Fruit fly (Drosophila melanogaster) whole organism, embryonic: Measurements from ENCODE around the gene CG10510.

Experiments
- Abd-B ChIP-seq: fragments of 200-800 bp; sonication (Bioruptor generic); optimal IDR thresholded peaks from 2 replicates; lab custom pipeline; 2018; ENCODE audit warnings: missing biosample characterization, mild to moderate bottlenecking, missing genetic modification characterization, moderate library complexity
- Antp ChIP-seq: fragments of 200-800 bp; sonication (Bioruptor generic); optimal IDR thresholded peaks from 3 replicates; lab custom pipeline; 2016; ENCODE audit warnings: missing biosample characterization, missing genetic modification characterization
- CG10274 ChIP-seq: fragments of 200-800 bp; sonication (Bioruptor generic); optimal IDR thresholded peaks from 3 replicates; lab custom pipeline; 2017; ENCODE audit warnings: missing biosample characterization, mild to moderate bottlenecking, missing genetic modification characterization
- CG10321 ChIP-seq: fragments of 200-800 bp; sonication (Bioruptor generic); IDR thresholded peaks from 2 replicates; pipeline ENCODE4 v1.3.6; 2022; ENCODE audit warnings: missing biosample characterization, missing genetic modification characterization
- CG12744 ChIP-seq: fragments of 200-800 bp; sonication (Bioruptor generic); optimal IDR thresholded peaks from 2 replicates; lab custom pipeline; 2016; ENCODE audit warnings: missing biosample characterization, missing genetic modification characterization
- CG12769 ChIP-seq: fragments of 200-800 bp; sonication (Bioruptor generic); optimal IDR thresholded peaks from 2 replicates; lab custom pipeline; 2019; ENCODE audit warnings: missing biosample characterization, mild to moderate bottlenecking, missing genetic modification characterization, moderate library complexity
- CG14014 ChIP-seq: fragments of 200-800 bp; sonication (Bioruptor generic); IDR thresholded peaks from 2 replicates; pipeline ENCODE4 v1.3.6; 2022; ENCODE audit warnings: missing biosample characterization, missing genetic modification characterization
- CG15696 ChIP-seq: fragments of 200-800 bp; sonication (Bioruptor generic); optimal IDR thresholded peaks from 2 replicates; lab custom pipeline; 2019; ENCODE audit warnings: missing biosample characterization, mild to moderate bottlenecking, missing genetic modification characterization, moderate library complexity
- CG18619 ChIP-seq: fragments of 200-800 bp; sonication (Bioruptor generic); optimal IDR thresholded peaks from 3 replicates; lab custom pipeline; 2017; ENCODE audit warnings: missing biosample characterization, mild to moderate bottlenecking, missing genetic modification characterization
- CG3838 ChIP-seq: fragments of 200-800 bp; sonication (Bioruptor generic); optimal IDR thresholded peaks from 3 replicates; lab custom pipeline; 2016; ENCODE audit warnings: missing biosample characterization, missing genetic modification characterization
- CG4854 ChIP-seq: fragments of 200-800 bp; sonication (Bioruptor generic); optimal IDR thresholded peaks from 2 replicates; lab custom pipeline; 2016; ENCODE audit warnings: missing biosample characterization, missing genetic modification characterization, inconsistent platforms
- CG6272 ChIP-seq: fragments of 200-800 bp; sonication (Bioruptor generic); IDR thresholded peaks from 2 replicates; pipeline ENCODE4 v1.3.6; 2022; ENCODE audit warnings: missing biosample characterization, missing genetic modification characterization
- CG7372 ChIP-seq: fragments of 200-800 bp; sonication (Bioruptor generic); IDR thresholded peaks from 2 replicates; pipeline ENCODE4 v1.3.6; 2022; ENCODE audit warnings: missing biosample characterization, missing genetic modification characterization
- CG7963 ChIP-seq: fragments of 200-800 bp; sonication (Bioruptor generic); IDR thresholded peaks from 3 replicates; pipeline ENCODE4 v1.3.6; 2022; ENCODE audit warnings: missing biosample characterization, missing genetic modification characterization; ENCODE audit not compliant: partially characterized antibody
- CG8089 ChIP-seq: fragments of 200-800 bp; sonication (Bioruptor generic); optimal IDR thresholded peaks from 3 replicates; lab custom pipeline; 2016; ENCODE audit warnings: missing biosample characterization, missing genetic modification characterization
- CG8478 ChIP-seq: fragments of >200 bp; optimal IDR thresholded peaks from 2 replicates; lab custom pipeline; 2018
- CG8924 ChIP-seq: fragments of 200-800 bp; optimal IDR thresholded peaks from 3 replicates; lab custom pipeline; 2019; ENCODE audit warnings: missing biosample characterization, mild to moderate bottlenecking, missing genetic modification characterization, moderate library complexity
- CG9817 ChIP-seq: fragments of 200-800 bp; sonication (Bioruptor generic); optimal IDR thresholded peaks from 2 replicates; lab custom pipeline; 2018; ENCODE audit warnings: missing biosample characterization, mild to moderate bottlenecking, missing genetic modification characterization, moderate library complexity
- CG9932 ChIP-seq: fragments of 200-800 bp; sonication (Bioruptor generic); IDR thresholded peaks from 2 replicates; pipeline ENCODE4 v1.3.6; 2022; ENCODE audit warnings: missing biosample characterization, missing genetic modification characterization
- CkIIα-i1 ChIP-seq: fragments of 200-800 bp; sonication (Bioruptor generic); IDR thresholded peaks from 2 replicates; pipeline ENCODE4 v1.3.6; 2022; ENCODE audit warnings: missing biosample characterization, missing genetic modification characterization
- D ChIP-seq, 2 experiments: fragments of 200-800 bp in 1 of 2; fragments of >200 bp in 1 of 2; sonication (Bioruptor generic) in 1 of 2; optimal IDR thresholded peaks; 2 replicates in 1 of 2; 3 replicates in 1 of 2; lab custom pipeline; 2017; ENCODE audit warnings: mild to moderate bottlenecking in 1 of 2, missing biosample characterization in 1 of 2, missing genetic modification characterization in 1 of 2, missing genetic modification reagents in 1 of 2
- E2f2 ChIP-seq: fragments of 200-800 bp; sonication (Bioruptor generic); IDR thresholded peaks from 2 replicates; pipeline ENCODE4 v1.3.6; 2022; ENCODE audit warnings: missing biosample characterization, missing genetic modification characterization
- Elba2 ChIP-seq: fragments of 200-800 bp; sonication (Bioruptor generic); optimal IDR thresholded peaks from 3 replicates; lab custom pipeline; 2016; ENCODE audit warnings: missing biosample characterization, missing genetic modification characterization
- Fer1 ChIP-seq: fragments of 200-800 bp; sonication (Bioruptor generic); optimal IDR thresholded peaks from 2 replicates; lab custom pipeline; 2017; ENCODE audit warnings: missing biosample characterization, mild to moderate bottlenecking, missing genetic modification characterization
- Hr39 ChIP-seq: fragments of >200 bp; optimal IDR thresholded peaks from 2 replicates; lab custom pipeline; 2017
- Optix ChIP-seq: fragments of 200-800 bp; sonication (Bioruptor generic); IDR thresholded peaks from 3 replicates; pipeline ENCODE4 v1.3.6; 2022; ENCODE audit warnings: missing biosample characterization, missing genetic modification characterization
- PHDP ChIP-seq: fragments of 200-800 bp; sonication (Bioruptor generic); optimal IDR thresholded peaks from 3 replicates; lab custom pipeline; 2018; ENCODE audit warnings: missing biosample characterization, mild to moderate bottlenecking, missing genetic modification characterization, moderate library complexity
- Side ChIP-seq: fragments of 200-800 bp; sonication (Bioruptor generic); optimal IDR thresholded peaks from 2 replicates; lab custom pipeline; 2016; ENCODE audit warnings: missing biosample characterization, missing genetic modification characterization
- Sry-β ChIP-seq: fragments of 200-800 bp; sonication (Bioruptor generic); optimal IDR thresholded peaks from 2 replicates; lab custom pipeline; 2018; ENCODE audit warnings: missing biosample characterization, mild to moderate bottlenecking, missing genetic modification characterization, moderate library complexity
- Taf1 ChIP-seq: fragments of 200-800 bp; sonication (Bioruptor generic); IDR thresholded peaks from 2 replicates; pipeline ENCODE4 v1.3.6; 2022; ENCODE audit warnings: missing biosample characterization, missing genetic modification characterization
- Tbp ChIP-seq: fragments of >200 bp; optimal IDR thresholded peaks from 2 replicates; lab custom pipeline; 2018; ENCODE audit warnings: missing biosample characterization, missing genetic modification characterization
- bbx ChIP-seq: fragments of 200-800 bp; sonication (Bioruptor generic); IDR thresholded peaks from 2 replicates; pipeline ENCODE4 v1.3.6; 2022; ENCODE audit warnings: missing biosample characterization, missing genetic modification characterization; ENCODE audit not compliant: partially characterized antibody
- bsh ChIP-seq, 2 experiments: fragments of 200-800 bp; sonication (Bioruptor generic); optimal IDR thresholded peaks; 2 replicates each; lab custom pipeline; 2017 to 2018; ENCODE audit warnings: mild to moderate bottlenecking in 2 of 2, missing biosample characterization in 2 of 2, missing genetic modification characterization in 2 of 2, moderate library complexity in 1 of 2
- cas ChIP-seq: fragments of 200-800 bp; sonication (Bioruptor generic); IDR thresholded peaks from 2 replicates; pipeline ENCODE4 v1.3.6; 2022; ENCODE audit warnings: missing biosample characterization, missing genetic modification characterization
- chn ChIP-seq: fragments of 200-800 bp; sonication (Bioruptor generic); optimal IDR thresholded peaks from 2 replicates; lab custom pipeline; 2016; ENCODE audit warnings: missing biosample characterization, missing genetic modification characterization
- dm ChIP-seq: fragments of 200-800 bp; sonication (Bioruptor generic); optimal IDR thresholded peaks from 3 replicates; lab custom pipeline; 2016; ENCODE audit warnings: missing biosample characterization, missing genetic modification characterization
- esg ChIP-seq: fragments of 200-800 bp; sonication (Bioruptor generic); conservative IDR thresholded peaks from 2 replicates; pipeline ENCODE4 v1.3.6; 2022; ENCODE audit warnings: missing biosample characterization, missing genetic modification characterization
- gfzf ChIP-seq: fragments of 200-800 bp; sonication (Bioruptor generic); optimal IDR thresholded peaks from 2 replicates; lab custom pipeline; 2016; ENCODE audit warnings: missing biosample characterization, mild to moderate bottlenecking, missing genetic modification characterization, moderate library complexity
- grn ChIP-seq: fragments of 200-800 bp; sonication (Bioruptor generic); optimal IDR thresholded peaks from 3 replicates; lab custom pipeline; 2017; ENCODE audit warnings: missing biosample characterization, missing genetic modification characterization
- gsb ChIP-seq: fragments of 200-800 bp; sonication (Bioruptor generic); IDR thresholded peaks from 2 replicates; pipeline ENCODE4 v1.3.6; 2022; ENCODE audit warnings: missing biosample characterization, missing genetic modification characterization
- kni ChIP-seq: fragments of 200-800 bp; sonication (Bioruptor generic); optimal IDR thresholded peaks from 3 replicates; lab custom pipeline; 2017; ENCODE audit warnings: mild to moderate bottlenecking, missing biosample characterization, missing genetic modification reagents, missing genetic modification characterization
- lmd ChIP-seq: fragments of 200-800 bp; sonication (Bioruptor generic); IDR thresholded peaks from 2 replicates; pipeline ENCODE4 v1.3.6; 2022; ENCODE audit warnings: missing biosample characterization, missing genetic modification characterization
- phol ChIP-seq: fragments of 200-800 bp; sonication (Bioruptor generic); optimal IDR thresholded peaks from 3 replicates; lab custom pipeline; 2018; ENCODE audit warnings: missing biosample characterization, mild to moderate bottlenecking, missing genetic modification characterization, moderate library complexity
- pros ChIP-seq: fragments of 200-800 bp; sonication (Bioruptor generic); optimal IDR thresholded peaks from 3 replicates; lab custom pipeline; 2019; ENCODE audit warnings: missing biosample characterization, mild to moderate bottlenecking, missing genetic modification characterization, moderate library complexity
- rib ChIP-seq: fragments of 200-800 bp; sonication (Bioruptor generic); IDR thresholded peaks from 2 replicates; pipeline ENCODE4 v1.3.6; 2022; ENCODE audit warnings: missing biosample characterization, missing genetic modification characterization
- ro ChIP-seq: fragments of 200-800 bp; sonication (Bioruptor generic); IDR thresholded peaks from 2 replicates; pipeline ENCODE4 v1.3.6; 2022; ENCODE audit warnings: missing biosample characterization, missing genetic modification characterization
- row ChIP-seq: fragments of 200-800 bp; sonication (Bioruptor generic); IDR thresholded peaks from 3 replicates; pipeline ENCODE4 v1.3.6; 2022; ENCODE audit warnings: missing biosample characterization, missing genetic modification characterization
- scrt ChIP-seq: fragments of 200-800 bp; sonication (Bioruptor generic); optimal IDR thresholded peaks from 2 replicates; lab custom pipeline; 2018; ENCODE audit warnings: missing biosample characterization, mild to moderate bottlenecking, missing genetic modification characterization, moderate library complexity
- slp2 ChIP-seq: fragments of 200-800 bp; sonication (Bioruptor generic); optimal IDR thresholded peaks from 2 replicates; lab custom pipeline; 2016; ENCODE audit warnings: missing biosample characterization, missing genetic modification characterization
- vnd ChIP-seq: fragments of 200-800 bp; sonication (Bioruptor generic); IDR thresholded peaks from 3 replicates; pipeline ENCODE4 v1.3.6; 2022; ENCODE audit warnings: missing biosample characterization, missing genetic modification characterization; ENCODE audit not compliant: partially characterized antibody
- wor ChIP-seq: fragments of 200-800 bp; sonication (Bioruptor generic); IDR thresholded peaks from 2 replicates; pipeline ENCODE4 v1.3.6; 2022; ENCODE audit warnings: missing biosample characterization, missing genetic modification characterization
- z ChIP-seq: fragments of 200-800 bp; sonication (Bioruptor generic); IDR thresholded peaks from 3 replicates; pipeline ENCODE4 v1.3.6; 2022; ENCODE audit warnings: missing biosample characterization, missing genetic modification characterization

The CG10510 gene

DNA sequence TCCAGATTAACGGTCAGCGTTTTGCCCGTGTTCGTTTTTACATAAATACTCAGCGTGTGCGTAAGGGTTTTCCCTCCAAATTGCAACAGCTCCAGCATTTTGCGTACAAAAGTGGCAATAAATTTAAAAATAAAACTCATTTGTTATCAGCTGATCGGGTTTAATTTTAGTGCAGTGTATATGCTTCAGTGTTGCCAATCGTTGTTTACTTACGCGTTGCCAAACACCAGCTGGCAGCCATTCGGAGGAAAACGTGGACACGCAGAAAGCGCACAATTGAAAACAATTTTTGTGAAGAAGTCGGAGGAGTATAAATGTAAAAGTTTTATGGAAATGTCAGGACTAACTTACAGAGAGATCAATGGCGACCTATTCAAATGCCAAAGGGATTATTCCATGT lies 13.3 kb downstream of the CG10510 start, which contains the start of the genes Targ3 and park (continued):
- TF ChIP-seq phol (tag; lab: Kevin White, UChicago), result peak; percentile 15
- TF ChIP-seq CG6272, result 0 out of 2 replicates have a peak, but pooled peaks have one; percentile 11
- peak; percentile 19 for TF ChIP-seq Fer1 (GFP tag; lab: Kevin White, UChicago)
- TF ChIP-seq Tbp, result no peak
- no peak for TF ChIP-seq CG8924
- TF ChIP-seq gfzf (GFP tag; lab: Kevin White, UChicago), result peak; percentile 22
- TF ChIP-seq CG7963 (GFP tag; lab: Robert Waterston, UW), result no peak
- peak; percentile 90 for TF ChIP-seq E2f2
- TF ChIP-seq CG4854 (GFP tag; lab: Kevin White, UChicago), result peak; percentile 99
- no peak for TF ChIP-seq CG15696 (tag; lab: Kevin White, UChicago)
- TF ChIP-seq slp2, result no peak
- TF ChIP-seq row (GFP tag; lab: Robert Waterston, UW), result peak; percentile 34; the same call in 1 of the 3 replicates
- no peak for TF ChIP-seq vnd (GFP tag; lab: Robert Waterston, UW)
- no peak for TF ChIP-seq Elba2 (GFP tag; lab: Kevin White, UChicago)
- TF ChIP-seq Side (GFP tag; lab: Kevin White, UChicago), result no peak
- TF ChIP-seq Abd-B (GFP tag; lab: Kevin White, UChicago), result no peak
- no peak for TF ChIP-seq CG8478
- TF ChIP-seq D (optimal IDR thresholded peaks at IDR 0.05; lab: Kevin White, UChicago), result no peak
- no peak for TF ChIP-seq D (GFP tag; optimal IDR thresholded peaks at IDR 0.05; lab: Kevin White, UChicago)
- TF ChIP-seq Taf1 (GFP tag; lab: Robert Waterston, UW), result no peak
- no peak for TF ChIP-seq ro
- peak; percentile 35 for TF ChIP-seq PHDP (tag; lab: Kevin White, UChicago)
- no peak for TF ChIP-seq CG10321 (GFP tag; lab: Robert Waterston, UW)
- TF ChIP-seq grn, result peak; percentile 31
- TF ChIP-seq Antp (GFP tag; lab: Kevin White, UChicago), result peak; percentile 15
- peak; percentile 57 for TF ChIP-seq CG12769 (tag; lab: Kevin White, UChicago)
- no peak for TF ChIP-seq bsh (GFP tag; optimal IDR thresholded peaks at IDR 0.05; lab: Kevin White, UChicago)
- TF ChIP-seq CkIIα-i1, result no peak
- TF ChIP-seq Sry-β (GFP tag; lab: Kevin White, UChicago), result no peak
- TF ChIP-seq kni (GFP tag; lab: Kevin White, UChicago), result no peak
- no peak for TF ChIP-seq bbx
- no peak for TF ChIP-seq z (GFP tag; lab: Robert Waterston, UW)
- TF ChIP-seq CG18619 (GFP tag; lab: Kevin White, UChicago), result no peak
- TF ChIP-seq Optix (GFP tag; lab: Robert Waterston, UW), result no peak
- TF ChIP-seq chn (GFP tag; lab: Kevin White, UChicago), result no peak
- TF ChIP-seq lmd (GFP tag; lab: Robert Waterston, UW), result no peak
- no peak for TF ChIP-seq esg (GFP tag; lab: Robert Waterston, UW)
- TF ChIP-seq scrt (GFP tag; lab: Kevin White, UChicago), result no peak
- no peak for TF ChIP-seq cas (GFP tag; lab: Robert Waterston, UW)
- TF ChIP-seq CG9932 (GFP tag; lab: Robert Waterston, UW), result peak; percentile 29; the same call in 1 of the 2 replicates
- TF ChIP-seq CG14014, result no peak
- no peak for TF ChIP-seq CG8089 (GFP tag; lab: Kevin White, UChicago)
- TF ChIP-seq CG7372, result no peak
- no peak for TF ChIP-seq rib (GFP tag; lab: Robert Waterston, UW)
- peak; percentile 34 for TF ChIP-seq dm (GFP tag; lab: Kevin White, UChicago)
- no peak for TF ChIP-seq Hr39 (lab: Kevin White, UChicago)
- TF ChIP-seq CG9817 (tag; lab: Kevin White, UChicago), result no peak
- TF ChIP-seq CG3838 (GFP tag; lab: Kevin White, UChicago), result no peak
- no peak for TF ChIP-seq CG10274 (GFP tag; lab: Kevin White, UChicago)
- no peak for TF ChIP-seq wor (GFP tag; lab: Robert Waterston, UW)
- no peak for TF ChIP-seq pros (GFP tag; lab: Kevin White, UChicago)
- TF ChIP-seq gsb (GFP tag; lab: Robert Waterston, UW), result no peak
- TF ChIP-seq CG12744 (GFP tag; lab: Kevin White, UChicago), result no peak
